Fruit fly (Drosophila melanogaster): Measurements from ENCODE around the gene Ras85D.
A peak's percentile ranks its signal among the peaks of the same experiment; 100 is the strongest.

Ras85D gene

dm6 chr3R:9527907-9528842 lies 15.3 kb upstream of the Ras85D start (continued):
- TF ChIP-seq usp (GFP tag; optimal IDR thresholded peaks at IDR 0.05), result no peak
- no peak for TF ChIP-seq Hr78 (GFP tag; optimal IDR thresholded peaks at IDR 0.05)
- peak; percentile 95 for TF ChIP-seq Rel (GFP tag; optimal IDR thresholded peaks at IDR 0.05)
- TF ChIP-seq Rel (tag; optimal IDR thresholded peaks at IDR 0.05), result peak; percentile 60
- peak; percentile 68 for TF ChIP-seq CG9705 (GFP tag; optimal IDR thresholded peaks at IDR 0.05)

dm6 chr3R:9516400-9516852 lies 3.6 kb upstream of the Ras85D start:
- TF ChIP-seq CG32264 (GFP tag; optimal IDR thresholded peaks at IDR 0.05), result no peak
- no peak for TF ChIP-seq dl (GFP tag; optimal IDR thresholded peaks at IDR 0.05; ENCODE audit: insufficient read depth in 1 of 2, partially characterized antibody in 2 of 2)
- TF ChIP-seq CrebA (GFP tag; optimal IDR thresholded peaks at IDR 0.05; ENCODE audit: borderline replicate concordance), result no peak
- TF ChIP-seq Vsx2 (GFP tag; optimal IDR thresholded peaks at IDR 0.05; ENCODE audit: partially characterized antibody), result no peak
- TF ChIP-seq fru (GFP tag; optimal IDR thresholded peaks at IDR 0.05), result peak; percentile 7
- TF ChIP-seq N (GFP tag; optimal IDR thresholded peaks at IDR 0.05), result no peak
- TF ChIP-seq Dfd (GFP tag; optimal IDR thresholded peaks at IDR 0.05), result no peak
- TF ChIP-seq brk (GFP tag; optimal IDR thresholded peaks at IDR 0.05), result no peak
- TF ChIP-seq Abd-B (GFP tag; optimal IDR thresholded peaks at IDR 0.05), result no peak
- no peak for TF ChIP-seq ey (GFP tag; optimal IDR thresholded peaks at IDR 0.05)
- TF ChIP-seq Hr83 (GFP tag; optimal IDR thresholded peaks at IDR 0.05; ENCODE audit: poor library complexity, severe bottlenecking), result peak; percentile 44
- no peak for TF ChIP-seq psq (GFP tag; optimal IDR thresholded peaks at IDR 0.05)
- no peak for TF ChIP-seq pan (optimal IDR thresholded peaks at IDR 0.05)
- no peak for TF ChIP-seq dmrt93B (GFP tag; optimal IDR thresholded peaks at IDR 0.05)
- TF ChIP-seq Dif (GFP tag; optimal IDR thresholded peaks at IDR 0.05; ENCODE audit: partially characterized antibody), result no peak
- no peak for TF ChIP-seq Hnf4 (GFP tag; optimal IDR thresholded peaks at IDR 0.05)
- no peak for TF ChIP-seq Jra (GFP tag; optimal IDR thresholded peaks at IDR 0.05)
- TF ChIP-seq h (GFP tag; optimal IDR thresholded peaks at IDR 0.05), result no peak
- TF ChIP-seq br (GFP tag; optimal IDR thresholded peaks at IDR 0.05), result no peak
- TF ChIP-seq sage (GFP tag; optimal IDR thresholded peaks at IDR 0.05), result no peak
- TF ChIP-seq tai (GFP tag; optimal IDR thresholded peaks at IDR 0.05), result no peak
- TF ChIP-seq lola (GFP tag; optimal IDR thresholded peaks at IDR 0.05), result no peak
- no peak for TF ChIP-seq CG9705 (GFP tag; optimal IDR thresholded peaks at IDR 0.05)
- TF ChIP-seq HLH106 (tag; optimal IDR thresholded peaks at IDR 0.05), result no peak
- TF ChIP-seq sv (GFP tag; optimal IDR thresholded peaks at IDR 0.05), result no peak
- no peak for TF ChIP-seq OdsH (GFP tag; optimal IDR thresholded peaks at IDR 0.05)
- peak in 1 of 2 experiments; percentile 17 for TF ChIP-seq foxo (GFP tag; optimal IDR thresholded peaks at IDR 0.05)
- TF ChIP-seq rgr (GFP tag; optimal IDR thresholded peaks at IDR 0.05), result peak; percentile 4
- no peak for TF ChIP-seq jim (GFP tag; optimal IDR thresholded peaks at IDR 0.05)
- no peak for TF ChIP-seq woc (GFP tag; optimal IDR thresholded peaks at IDR 0.05)
- TF ChIP-seq Sp1 (GFP tag; optimal IDR thresholded peaks at IDR 0.05), result no peak
- TF ChIP-seq dsf (GFP tag; optimal IDR thresholded peaks at IDR 0.05; ENCODE audit: borderline replicate concordance), result no peak
- no peak for TF ChIP-seq Mio (GFP tag; optimal IDR thresholded peaks at IDR 0.05)
- TF ChIP-seq Myc (optimal IDR thresholded peaks at IDR 0.05), result no peak
- no peak for TF ChIP-seq Rel (GFP tag; optimal IDR thresholded peaks at IDR 0.05)
- no peak for TF ChIP-seq Rel (tag; optimal IDR thresholded peaks at IDR 0.05)
- TF ChIP-seq GATAd (GFP tag; optimal IDR thresholded peaks at IDR 0.05), result no peak

All from whole organism, wandering third instar larva.